Worm (Caenorhabditis elegans): ENCODE measurements around the gene col-19.

col-19 gene

DNA sequence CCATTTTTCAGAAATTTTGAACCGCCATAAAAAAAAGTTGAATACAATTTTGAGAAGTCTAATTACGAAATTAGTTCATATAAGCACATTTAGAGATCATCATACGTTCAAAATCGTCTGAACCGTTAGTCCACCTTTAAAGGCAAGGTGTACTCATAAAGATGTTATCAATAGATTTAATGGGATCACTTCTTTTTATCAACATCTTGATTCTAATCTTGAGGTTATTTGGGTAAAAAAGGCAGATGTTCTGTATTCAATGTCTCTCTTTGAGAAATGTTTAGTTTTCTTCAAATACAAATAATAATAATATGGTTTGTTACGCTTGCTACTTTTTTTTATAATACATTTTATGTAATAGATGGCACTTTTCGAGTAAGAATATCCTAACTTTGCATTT is 37.8 kb downstream of the col-19 start:
- peak; percentile 45 for TF ChIP-seq elt-1 (tag; optimal IDR thresholded peaks at IDR 0.05)
- no peak for TF ChIP-seq nhr-237 (tag; optimal IDR thresholded peaks at IDR 0.05)

DNA sequence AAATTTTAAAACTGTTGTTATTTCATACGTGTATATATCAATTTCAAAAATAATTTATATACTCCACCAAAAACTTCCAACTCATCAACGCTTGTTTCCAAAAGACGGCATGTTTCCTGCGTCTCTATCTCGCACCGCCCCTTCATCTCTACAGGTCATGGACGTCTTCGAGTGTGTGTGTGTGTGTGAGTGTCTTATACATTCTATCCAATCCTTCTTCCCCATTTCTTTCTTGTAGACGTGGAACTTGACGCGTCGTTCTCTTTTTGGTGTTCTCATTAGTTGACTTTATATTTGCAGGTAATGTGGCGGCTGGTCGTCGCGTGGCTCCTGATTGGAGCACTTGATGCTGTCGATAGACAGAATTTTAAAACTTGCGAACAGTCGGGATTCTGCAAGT is 38.8 kb downstream of the col-19 start, which contains the start of gene aagr-4:
TSS of gene aagr-4 (plus strand) at position 301 of the 400 bp plus-strand sequence.
- TF ChIP-seq ztf-4 (tag; optimal IDR thresholded peaks at IDR 0.05) (no peak), dmd-4 (tag; optimal IDR thresholded peaks at IDR 0.05) (no peak), aly-2 (tag; optimal IDR thresholded peaks at IDR 0.05) (no peak), lin-39 (tag; optimal IDR thresholded peaks at IDR 0.05) (no peak), ztf-11 (tag; optimal IDR thresholded peaks at IDR 0.05) (no peak), C34F6.9 (tag; optimal IDR thresholded peaks at IDR 0.05) (no peak), nhr-237 (tag; optimal IDR thresholded peaks at IDR 0.05) (no peak), unc-39 (tag; optimal IDR thresholded peaks at IDR 0.05) (no peak), nhr-12 (tag; optimal IDR thresholded peaks at IDR 0.05) (no peak), alr-1 (tag; optimal IDR thresholded peaks at IDR 0.05) (no peak), ZK546.5 (tag; optimal IDR thresholded peaks at IDR 0.05) (no peak), egl-27 (tag; optimal IDR thresholded peaks at IDR 0.05) (no peak), ama-1 (optimal IDR thresholded peaks at IDR 0.05) (no peak), lin-11 (tag; optimal IDR thresholded peaks at IDR 0.05) (no peak), ceh-82 (tag; optimal IDR thresholded peaks at IDR 0.05) (no peak), unc-62 (GFP tag; optimal IDR thresholded peaks at IDR 0.05) (no peak), nhr-77 (tag; optimal IDR thresholded peaks at IDR 0.05) (no peak), elt-1 (tag; optimal IDR thresholded peaks at IDR 0.05) (no peak)

- TF ChIP-seq lsy-2 (tag; optimal IDR thresholded peaks at IDR 0.05) (no peak), blmp-1 (tag; optimal IDR thresholded peaks at IDR 0.05; ENCODE audit: insufficient read depth) (no peak), alr-1 (tag; optimal IDR thresholded peaks at IDR 0.05) (no peak), lin-11 (tag; optimal IDR thresholded peaks at IDR 0.05) (no peak), R02D3.7 (tag; optimal IDR thresholded peaks at IDR 0.05) (no peak), ceh-16 (tag; optimal IDR thresholded peaks at IDR 0.05) (no peak), sem-4 (tag; optimal IDR thresholded peaks at IDR 0.05) (no peak), sma-3 (GFP tag; optimal IDR thresholded peaks at IDR 0.05) (no peak), aly-2 (tag; optimal IDR thresholded peaks at IDR 0.05) (no peak), elt-3 (tag; optimal IDR thresholded peaks at IDR 0.05) (no peak), lin-39 (tag; optimal IDR thresholded peaks at IDR 0.05) (no peak), snpc-4 (tag; optimal IDR thresholded peaks at IDR 0.05) (no peak), nhr-25 (tag; optimal IDR thresholded peaks at IDR 0.05) (no peak), ztf-1 (GFP tag; conservative IDR thresholded peaks at IDR 0.05) (no peak), nhr-237 (tag; optimal IDR thresholded peaks at IDR 0.05) (no peak), nhr-77 (tag; optimal IDR thresholded peaks at IDR 0.05) (no peak), C34F6.9 (tag; optimal IDR thresholded peaks at IDR 0.05) (no peak), ztf-4 (tag; optimal IDR thresholded peaks at IDR 0.05) (no peak), nhr-129 (tag; optimal IDR thresholded peaks at IDR 0.05) (no peak), skn-1 (tag; optimal IDR thresholded peaks at IDR 0.05) (no peak)
These were observed 40.1 kb downstream of the col-19 start for ce11 chrX:461623-462022.

- TF ChIP-seq lin-39 (tag; optimal IDR thresholded peaks at IDR 0.05) (no peak), elt-1 (tag; optimal IDR thresholded peaks at IDR 0.05) (no peak), nhr-237 (tag; optimal IDR thresholded peaks at IDR 0.05) (no peak), unc-55 (GFP tag; optimal IDR thresholded peaks at IDR 0.05) (no peak), ztf-4 (tag; optimal IDR thresholded peaks at IDR 0.05) (no peak), egl-27 (tag; optimal IDR thresholded peaks at IDR 0.05) (no peak)
These were observed 45.9 kb downstream of the col-19 start for ce11 chrX:467338-467823.

Data from whole organism, L2 larva.